Worm (Caenorhabditis elegans) whole organism, L4 larva: ENCODE measurements around the gene mrps-11.

Experiments
- F49E8.2 ChIP-seq: sonication (generic microtip); optimal IDR thresholded peaks from 2 replicates; lab custom pipeline; 2016; ENCODE audit warnings: missing compliant biosample characterization, mild to moderate bottlenecking, missing genetic modification characterization, borderline replicate concordance
- R02D3.7 ChIP-seq: fragments of 150-350 bp; sonication (generic microtip); optimal IDR thresholded peaks from 3 replicates; lab custom pipeline; 2014; ENCODE audit warnings: missing biosample characterization, missing genetic modification characterization
- T26A8.4 ChIP-seq: fragments of 200-800 bp; sonication (Bioruptor generic); IDR thresholded peaks from 2 replicates; pipeline ENCODE4 v1.3.6; 2022; ENCODE audit warnings: missing genetic modification characterization, missing compliant biosample characterization
- Y75B8A.6 ChIP-seq: fragments of 200-800 bp; sonication (Bioruptor generic); IDR thresholded peaks from 2 replicates; pipeline ENCODE4 v1.3.6; 2022; ENCODE audit warnings: missing genetic modification reagents, missing genetic modification characterization, missing compliant biosample characterization
- aly-2 ChIP-seq: sonication (generic microtip); optimal IDR thresholded peaks from 2 replicates; lab custom pipeline; 2018; ENCODE audit warnings: missing biosample characterization, missing genetic modification characterization
- lim-7 ChIP-seq: fragments of 200-800 bp; sonication (Bioruptor generic); IDR thresholded peaks from 2 replicates; pipeline ENCODE4 v1.3.6; 2022; ENCODE audit warnings: missing genetic modification characterization, missing compliant biosample characterization
- lin-15B ChIP-seq: fragments of 150-350 bp; sonication (generic microtip); optimal IDR thresholded peaks from 3 replicates; lab custom pipeline; 2014; ENCODE audit warnings: missing biosample characterization, missing genetic modification characterization
- lsy-2 ChIP-seq, 2 experiments: fragments of 150-350 bp in 1 of 2; sonication (generic microtip) in 1 of 2; optimal IDR thresholded peaks; 2 replicates each; lab custom pipeline; 2014 to 2017; ENCODE audit warnings: missing biosample characterization in 2 of 2, missing genetic modification characterization in 2 of 2
- mdt-29 ChIP-seq: fragments of 200-800 bp; sonication (Bioruptor generic); IDR thresholded peaks from 2 replicates; pipeline ENCODE4 v1.3.6; 2022; ENCODE audit warnings: missing genetic modification reagents, missing genetic modification characterization, missing compliant biosample characterization
- mxl-3 ChIP-seq: fragments of 200-800 bp; sonication (Bioruptor generic); optimal IDR thresholded peaks from 2 replicates; lab custom pipeline; 2018; ENCODE audit warnings: mild to moderate bottlenecking, missing genetic modification characterization, missing compliant biosample characterization
- nhr-76 ChIP-seq: fragments of 150-350 bp; optimal IDR thresholded peaks from 2 replicates; lab custom pipeline; 2014; ENCODE audit warnings: missing biosample characterization, missing genetic modification characterization
- pha-4 ChIP-seq, 2 experiments: fragments of 150-350 bp in 1 of 2; fragments of 200-800 bp in 1 of 2; sonication (Bioruptor generic) in 1 of 2; IDR thresholded peaks in 1 of 2; optimal IDR thresholded peaks in 1 of 2; 2 replicates each; pipeline versions ENCODE4 v1.3.6 to Lab custom; 2014 to 2022; ENCODE audit warnings: missing genetic modification characterization in 2 of 2, missing genetic modification reagents in 2 of 2, missing biosample characterization in 1 of 2, missing compliant biosample characterization in 1 of 2
- skn-1 ChIP-seq: fragments of 150-350 bp; optimal IDR thresholded peaks from 2 replicates; lab custom pipeline; 2014; ENCODE audit warnings: missing biosample characterization, missing genetic modification characterization
- unc-62 ChIP-seq, 3 experiments: fragments of 150-350 bp in 1 of 3; sonication (generic microtip); optimal IDR thresholded peaks in 2 of 3; peaks in 1 of 3; 1 replicate in 1 of 3; 2 replicates in 2 of 3; lab custom pipeline; 2014 to 2017; ENCODE audit warnings: missing biosample characterization in 3 of 3, missing genetic modification characterization in 3 of 3, missing genetic modification reagents in 3 of 3, missing genotype in 1 of 3

DNA sequence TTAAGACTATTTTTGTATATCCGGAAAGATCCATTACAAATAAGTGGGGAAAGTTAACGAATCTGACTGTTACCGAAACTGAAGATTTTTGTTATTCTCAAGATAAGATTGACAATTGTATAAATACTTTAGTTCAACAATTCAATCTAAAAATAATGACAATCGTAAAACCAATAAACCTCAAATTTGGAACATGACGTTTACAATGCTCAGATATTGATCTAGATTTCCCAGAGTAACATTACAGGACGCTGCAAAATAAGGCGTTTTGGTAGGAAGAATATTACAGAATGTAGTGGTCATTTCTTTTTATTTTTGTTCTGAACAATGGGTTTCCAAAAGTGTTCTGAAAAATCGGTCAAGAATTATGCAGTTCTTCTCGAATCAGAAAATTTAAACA is 32.3 kb upstream of the mrps-11 start, which contains the start of gene F45D3.1:
- TF ChIP-seq F49E8.2 (no peak), T26A8.4 (GFP tag; lab: Robert Waterston, UW) (no peak), lim-7 (no peak), skn-1 (tag; lab: Kevin White, UChicago) (no peak), unc-62 (GFP tag; optimal IDR thresholded peaks at IDR 0.05 in 1 of 2; lab: Kevin White, UChicago) (no peak), unc-62 (tag; optimal IDR thresholded peaks at IDR 0.05; lab: Kevin White, UChicago) (no peak), lsy-2 (tag; optimal IDR thresholded peaks at IDR 0.05; lab: Kevin White, UChicago) (no peak), lin-15B (tag; lab: Kevin White, UChicago) (no peak), aly-2 (tag; lab: Kevin White, UChicago) (no peak), R02D3.7 (tag; lab: Kevin White, UChicago) (no peak), mxl-3 (GFP tag; lab: Kevin White, UChicago) (no peak), mdt-29 (no peak), nhr-76 (tag; lab: Kevin White, UChicago) (no peak), pha-4 (GFP tag; IDR thresholded peaks at IDR 0.05; lab: Robert Waterston, UW) (no peak), pha-4 (tag; optimal IDR thresholded peaks at IDR 0.05; lab: Kevin White, UChicago) (no peak), Y75B8A.6 (GFP tag; lab: Robert Waterston, UW) (no peak)
